Worm (Caenorhabditis elegans) whole organism, L4 larva: ENCODE results near the gene flcn-1.
A peak's percentile ranks its signal among the peaks of the same experiment; 100 is the strongest.

Source experiments
- D1046.2 ChIP-seq: fragments of 200-800 bp; sonication (Bioruptor generic); IDR thresholded peaks from 2 replicates; pipeline ENCODE4 v1.3.6; 2022; ENCODE audit warnings: missing genetic modification characterization, missing compliant biosample characterization
- F10B5.3 ChIP-seq: sonication (generic microtip); optimal IDR thresholded peaks from 2 replicates; lab custom pipeline; 2016; ENCODE audit warnings: mild to moderate bottlenecking, missing genetic modification characterization, missing compliant biosample characterization
- F26F4.8 ChIP-seq: fragments of 200-800 bp; sonication (Bioruptor generic); conservative IDR thresholded peaks from 2 replicates; pipeline ENCODE4 v1.3.6; 2022; ENCODE audit warnings: missing genetic modification characterization, missing compliant biosample characterization
- F49E8.2 ChIP-seq: sonication (generic microtip); optimal IDR thresholded peaks from 2 replicates; lab custom pipeline; 2016; ENCODE audit warnings: missing compliant biosample characterization, mild to moderate bottlenecking, missing genetic modification characterization, borderline replicate concordance
- T20F7.1 ChIP-seq: fragments of 200-800 bp; sonication (Bioruptor generic); optimal IDR thresholded peaks from 2 replicates; lab custom pipeline; 2018; ENCODE audit warnings: mild to moderate bottlenecking, missing genetic modification characterization, missing compliant biosample characterization
- Y75B8A.6 ChIP-seq: fragments of 200-800 bp; sonication (Bioruptor generic); IDR thresholded peaks from 2 replicates; pipeline ENCODE4 v1.3.6; 2022; ENCODE audit warnings: missing genetic modification reagents, missing genetic modification characterization, missing compliant biosample characterization
- ZK337.2 ChIP-seq: fragments of 200-800 bp; sonication (Bioruptor generic); IDR thresholded peaks from 2 replicates; pipeline ENCODE4 v1.3.6; 2022; ENCODE audit warnings: missing genetic modification reagents, missing genetic modification characterization, missing compliant biosample characterization
- aha-1 ChIP-seq: fragments of 150-350 bp; peaks from one replicate; lab custom pipeline; 2014; ENCODE audit warnings: missing biosample characterization, missing genetic modification characterization
- ama-1 ChIP-seq: fragments of 150-350 bp; optimal IDR thresholded peaks from 2 replicates; lab custom pipeline; 2014; ENCODE audit warnings: inconsistent platforms, mixed read lengths
- attf-4 ChIP-seq: sonication (generic microtip); optimal IDR thresholded peaks from 3 replicates; lab custom pipeline; 2017; ENCODE audit warnings: missing biosample characterization, missing genetic modification characterization
- ceh-20 ChIP-seq: fragments of 200-800 bp; sonication (Bioruptor generic); IDR thresholded peaks from 2 replicates; pipeline ENCODE4 v1.3.6; 2022; ENCODE audit warnings: missing genetic modification reagents, missing genetic modification characterization, missing compliant biosample characterization
- ceh-44 ChIP-seq: fragments of 200-800 bp; sonication (Bioruptor generic); IDR thresholded peaks from 2 replicates; pipeline ENCODE4 v1.3.6; 2022; ENCODE audit warnings: missing genetic modification reagents, missing genetic modification characterization, missing compliant biosample characterization
- ceh-62 ChIP-seq: sonication (generic microtip); optimal IDR thresholded peaks from 2 replicates; lab custom pipeline; 2017; ENCODE audit warnings: missing biosample characterization, missing genetic modification characterization
- ctbp-1 ChIP-seq: fragments of 200-800 bp; sonication (Bioruptor generic); IDR thresholded peaks from 2 replicates; pipeline ENCODE4 v1.3.6; 2022; ENCODE audit warnings: missing genetic modification reagents, missing genetic modification characterization, missing compliant biosample characterization
- daf-16 ChIP-seq, 3 experiments: sonication (generic microtip); optimal IDR thresholded peaks; 2 replicates each; lab custom pipeline; 2016 to 2017; ENCODE audit warnings: missing genetic modification characterization in 3 of 3, missing genetic modification reagents in 3 of 3, mild to moderate bottlenecking in 2 of 3, missing compliant biosample characterization in 2 of 3, missing biosample characterization in 1 of 3, moderate library complexity in 1 of 3
- dmd-8 ChIP-seq: fragments of 200-800 bp; sonication (Bioruptor generic); IDR thresholded peaks from 2 replicates; pipeline ENCODE4 v1.3.6; 2022; ENCODE audit warnings: missing genetic modification characterization, missing compliant biosample characterization
- dpl-1 ChIP-seq: fragments of 150-350 bp; optimal IDR thresholded peaks from 2 replicates; lab custom pipeline; 2014; ENCODE audit warnings: missing biosample characterization, missing genetic modification reagents, missing genetic modification characterization
- dve-1 ChIP-seq: sonication (generic microtip); optimal IDR thresholded peaks from 2 replicates; lab custom pipeline; 2017; ENCODE audit warnings: antibody characterized with exemption, mild to moderate bottlenecking, missing genetic modification characterization, missing compliant biosample characterization; ENCODE audit not compliant: insufficient read depth
- egl-43 ChIP-seq: fragments of 200-800 bp; sonication (Bioruptor generic); IDR thresholded peaks from 2 replicates; pipeline ENCODE4 v1.3.6; 2022; ENCODE audit warnings: missing genetic modification reagents, missing genetic modification characterization, missing compliant biosample characterization
- fkh-10 ChIP-seq: fragments of 150-350 bp; optimal IDR thresholded peaks from 2 replicates; lab custom pipeline; 2014; ENCODE audit warnings: missing biosample characterization, missing genetic modification reagents, missing genetic modification characterization
- fos-1 ChIP-seq: fragments of 150-350 bp; optimal IDR thresholded peaks from 2 replicates; lab custom pipeline; 2014; ENCODE audit warnings: missing biosample characterization, missing genetic modification characterization
- gei-8 ChIP-seq: fragments of 200-800 bp; sonication (Bioruptor generic); optimal IDR thresholded peaks from 2 replicates; lab custom pipeline; 2018; ENCODE audit warnings: mild to moderate bottlenecking, missing genetic modification characterization, missing compliant biosample characterization
- hmg-1.1 ChIP-seq: fragments of 200-800 bp; sonication (Bioruptor generic); IDR thresholded peaks from 2 replicates; pipeline ENCODE4 v1.3.6; 2022; ENCODE audit warnings: missing genetic modification reagents, missing genetic modification characterization, missing compliant biosample characterization
- lin-15B ChIP-seq: fragments of 150-350 bp; sonication (generic microtip); optimal IDR thresholded peaks from 3 replicates; lab custom pipeline; 2014; ENCODE audit warnings: missing biosample characterization, missing genetic modification characterization
- lin-38 ChIP-seq: fragments of 200-800 bp; sonication (Bioruptor generic); IDR thresholded peaks from 2 replicates; pipeline ENCODE4 v1.3.6; 2022; ENCODE audit warnings: missing genetic modification reagents, missing genetic modification characterization, missing compliant biosample characterization
- lsy-2 ChIP-seq, 2 experiments: fragments of 150-350 bp in 1 of 2; sonication (generic microtip) in 1 of 2; optimal IDR thresholded peaks; 2 replicates each; lab custom pipeline; 2014 to 2017; ENCODE audit warnings: missing biosample characterization in 2 of 2, missing genetic modification characterization in 2 of 2
- mxl-2 ChIP-seq: fragments of 200-800 bp; sonication (Bioruptor generic); conservative IDR thresholded peaks from 2 replicates; pipeline ENCODE4 v1.3.6; 2022; ENCODE audit warnings: missing genetic modification reagents, missing genetic modification characterization, missing compliant biosample characterization
- mxl-3 ChIP-seq: fragments of 200-800 bp; sonication (Bioruptor generic); optimal IDR thresholded peaks from 2 replicates; lab custom pipeline; 2018; ENCODE audit warnings: mild to moderate bottlenecking, missing genetic modification characterization, missing compliant biosample characterization
- nhr-11 ChIP-seq: fragments of 150-350 bp; optimal IDR thresholded peaks from 2 replicates; lab custom pipeline; 2014; ENCODE audit warnings: missing biosample characterization, missing genetic modification characterization
- nhr-237 ChIP-seq: sonication (generic microtip); optimal IDR thresholded peaks from 2 replicates; lab custom pipeline; 2017; ENCODE audit warnings: missing biosample characterization, missing genetic modification characterization
- nhr-28 ChIP-seq: fragments of 150-350 bp; optimal IDR thresholded peaks from 2 replicates; lab custom pipeline; 2014; ENCODE audit warnings: missing biosample characterization, missing genetic modification characterization
- nhr-6 ChIP-seq: fragments of 150-350 bp; optimal IDR thresholded peaks from 2 replicates; lab custom pipeline; 2014; ENCODE audit warnings: missing biosample characterization, missing genetic modification characterization
- nhr-76 ChIP-seq: fragments of 150-350 bp; optimal IDR thresholded peaks from 2 replicates; lab custom pipeline; 2014; ENCODE audit warnings: missing biosample characterization, missing genetic modification characterization
- nhr-77 ChIP-seq: fragments of 150-350 bp; optimal IDR thresholded peaks from 2 replicates; lab custom pipeline; 2014; ENCODE audit warnings: missing biosample characterization, missing genetic modification characterization
- pha-4 ChIP-seq, 2 experiments: fragments of 150-350 bp in 1 of 2; fragments of 200-800 bp in 1 of 2; sonication (Bioruptor generic) in 1 of 2; IDR thresholded peaks in 1 of 2; optimal IDR thresholded peaks in 1 of 2; 2 replicates each; pipeline versions ENCODE4 v1.3.6 to Lab custom; 2014 to 2022; ENCODE audit warnings: missing genetic modification characterization in 2 of 2, missing genetic modification reagents in 2 of 2, missing biosample characterization in 1 of 2, missing compliant biosample characterization in 1 of 2
- php-3 ChIP-seq: fragments of 200-800 bp; sonication (Bioruptor generic); IDR thresholded peaks from 2 replicates; pipeline ENCODE4 v1.3.6; 2022; ENCODE audit warnings: missing genetic modification reagents, missing genetic modification characterization, missing compliant biosample characterization
- pqm-1 ChIP-seq: sonication (generic microtip); optimal IDR thresholded peaks from 2 replicates; lab custom pipeline; 2017; ENCODE audit warnings: missing biosample characterization, missing genetic modification characterization
- saeg-2 ChIP-seq: fragments of 200-800 bp; sonication (Bioruptor generic); IDR thresholded peaks from 2 replicates; pipeline ENCODE4 v1.3.6; 2022; ENCODE audit warnings: missing genetic modification reagents, missing genetic modification characterization, missing compliant biosample characterization
- tag-97 ChIP-seq: fragments of 200-800 bp; sonication (Bioruptor generic); IDR thresholded peaks from 2 replicates; pipeline ENCODE4 v1.3.6; 2022; ENCODE audit warnings: missing genetic modification characterization, missing compliant biosample characterization
- zfp-3 ChIP-seq: fragments of 200-800 bp; sonication (Bioruptor generic); conservative IDR thresholded peaks from 2 replicates; pipeline ENCODE4 v1.3.6; 2022; ENCODE audit warnings: missing genetic modification reagents, missing genetic modification characterization, missing compliant biosample characterization
- zip-11 ChIP-seq: fragments of 200-800 bp; sonication (Bioruptor generic); IDR thresholded peaks from 2 replicates; pipeline ENCODE4 v1.3.6; 2022; ENCODE audit warnings: missing genetic modification characterization, missing compliant biosample characterization
- ztf-11 ChIP-seq: fragments of 150-350 bp; optimal IDR thresholded peaks from 2 replicates; lab custom pipeline; 2014; ENCODE audit warnings: missing biosample characterization, missing genetic modification characterization
- ztf-7 ChIP-seq: fragments of 150-350 bp; optimal IDR thresholded peaks from 2 replicates; lab custom pipeline; 2014; ENCODE audit warnings: missing biosample characterization, missing genetic modification characterization

flcn-1 gene

ce11 chrII:6968191-6968675 is 39.7 kb downstream of the flcn-1 start (continued):
- TF ChIP-seq zip-11 (GFP tag; lab: Robert Waterston, UW) (no peak), egl-43 (peak; percentile 88), F10B5.3 (tag; lab: Kevin White, UChicago) (peak; percentile 75), F49E8.2 (peak; percentile 82), mxl-2 (GFP tag; lab: Robert Waterston, UW) (0 out of 2 replicates have a peak, but pooled peaks have one; percentile 34), dmd-8 (GFP tag; lab: Robert Waterston, UW) (0 out of 2 replicates have a peak, but pooled peaks have one; percentile 40), tag-97 (GFP tag; lab: Robert Waterston, UW) (no peak), ceh-44 (GFP tag; lab: Robert Waterston, UW) (peak; percentile 80), dpl-1 (GFP tag; lab: Kevin White, UChicago) (peak; percentile 38), nhr-11 (no peak), fos-1 (tag; lab: Kevin White, UChicago) (no peak), nhr-6 (tag; lab: Kevin White, UChicago) (peak; percentile 51), nhr-28 (tag; lab: Kevin White, UChicago) (no peak), gei-8 (GFP tag; lab: Kevin White, UChicago) (peak; percentile 71), saeg-2 (GFP tag; lab: Robert Waterston, UW) (0 out of 2 replicates have a peak, but pooled peaks have one; percentile 56), attf-4 (tag; lab: Kevin White, UChicago) (no peak), mxl-3 (GFP tag; lab: Kevin White, UChicago) (peak; percentile 42), hmg-1.1 (GFP tag; lab: Robert Waterston, UW) (0 out of 2 replicates have a peak, but pooled peaks have one; percentile 14), Y75B8A.6 (GFP tag; lab: Robert Waterston, UW) (no peak), ceh-62 (tag; lab: Kevin White, UChicago) (no peak), ctbp-1 (GFP tag; lab: Robert Waterston, UW) (peak; percentile 58), fkh-10 (GFP tag; lab: Kevin White, UChicago) (no peak), F26F4.8 (GFP tag; lab: Robert Waterston, UW) (no peak), ama-1 (lab: Kevin White, UChicago) (peak; percentile 98), ztf-7 (no peak), ZK337.2 (GFP tag; lab: Robert Waterston, UW) (no peak), D1046.2 (0 out of 2 replicates have a peak, but pooled peaks have one; percentile 70), nhr-76 (tag; lab: Kevin White, UChicago) (no peak), zfp-3 (GFP tag; lab: Robert Waterston, UW) (no peak)

- TF ChIP-seq T20F7.1 (peak; percentile 13), ZK337.2 (GFP tag; lab: Robert Waterston, UW) (no peak)
Measured at ce11 chrII:6970515-6970914, 42.0 kb downstream of the flcn-1 start, which contains the start of gene C15F1.5. Gene C15F1.5 (minus strand): TSS chrII:6970615.

- TF ChIP-seq lin-15B (tag; lab: Kevin White, UChicago) (no peak), T20F7.1 (peak; percentile 74), ceh-62 (tag; lab: Kevin White, UChicago) (no peak), mxl-3 (GFP tag; lab: Kevin White, UChicago) (no peak), ceh-20 (GFP tag; lab: Robert Waterston, UW) (no peak), lin-38 (GFP tag; lab: Robert Waterston, UW) (no peak; the same call in 1 of the 2 replicates), ama-1 (lab: Kevin White, UChicago) (peak; percentile 28), nhr-237 (no peak), hmg-1.1 (GFP tag; lab: Robert Waterston, UW) (0 out of 2 replicates have a peak, but pooled peaks have one; percentile 7), lsy-2 (tag; optimal IDR thresholded peaks at IDR 0.05; lab: Kevin White, UChicago) (peak in 1 of 2 experiments; percentile 32), nhr-77 (tag; lab: Kevin White, UChicago) (no peak), aha-1 (tag; lab: Kevin White, UChicago) (peak; percentile 49), dve-1 (tag; lab: Kevin White, UChicago) (peak; percentile 52), ztf-11 (tag; lab: Kevin White, UChicago) (no peak), daf-16 (GFP tag; optimal IDR thresholded peaks at IDR 0.05; lab: Kevin White, UChicago) (no peak), daf-16 (tag; optimal IDR thresholded peaks at IDR 0.05; lab: Kevin White, UChicago) (peak; percentile 45), pha-4 (GFP tag; IDR thresholded peaks at IDR 0.05; lab: Robert Waterston, UW) (no peak), pha-4 (tag; optimal IDR thresholded peaks at IDR 0.05; lab: Kevin White, UChicago) (no peak), pqm-1 (tag; lab: Kevin White, UChicago) (no peak), php-3 (GFP tag; lab: Robert Waterston, UW) (0 out of 2 replicates have a peak, but pooled peaks have one; percentile 45), tag-97 (GFP tag; lab: Robert Waterston, UW) (no peak)
Measured at ce11 chrII:6972185-6972737, 43.7 kb downstream of the flcn-1 start, which contains the start of gene art-1. Gene art-1 (minus strand): TSS chrII:6972235.
